Fruit fly (Drosophila melanogaster): ENCODE measurements around the gene CG33170.

- TF ChIP-seq psq (optimal IDR thresholded peaks at IDR 0.05) (no peak), Myc (optimal IDR thresholded peaks at IDR 0.05) (no peak), insv (optimal IDR thresholded peaks at IDR 0.05) (no peak), h (optimal IDR thresholded peaks at IDR 0.05) (no peak), ttk (optimal IDR thresholded peaks at IDR 0.05) (no peak)
Observed at dm6 chr3L:22884481-22884880, 20.1 kb downstream of the CG33170 start.
